Fruit fly (Drosophila melanogaster) whole organism, embryonic: ENCODE measurements around the gene CG10300.

Experiments used
- BEAF-32 ChIP-seq: fragments of 200-800 bp; sonication (Bioruptor generic); optimal IDR thresholded peaks from 3 replicates; lab custom pipeline; 2017; ENCODE audit warnings: missing biosample characterization, missing genetic modification characterization, mild to moderate bottlenecking, moderate library complexity, missing genetic modification reagents
- Bdp1 ChIP-seq: fragments of 200-800 bp; sonication (Bioruptor generic); optimal IDR thresholded peaks from 3 replicates; lab custom pipeline; 2016; ENCODE audit warnings: missing biosample characterization, missing genetic modification characterization
- Blimp-1 ChIP-seq: fragments of 200-800 bp; sonication (Bioruptor generic); optimal IDR thresholded peaks from 3 replicates; lab custom pipeline; 2018; ENCODE audit warnings: missing biosample characterization, missing genetic modification characterization, mild to moderate bottlenecking, moderate library complexity, missing genetic modification reagents
- CG10366 ChIP-seq: fragments of 200-800 bp; sonication (Bioruptor generic); IDR thresholded peaks from 2 replicates; pipeline ENCODE4 v1.3.6; 2022; ENCODE audit warnings: missing biosample characterization, missing genetic modification characterization
- CG10654 ChIP-seq: fragments of 200-800 bp; sonication (Bioruptor generic); optimal IDR thresholded peaks from 2 replicates; lab custom pipeline; 2016; ENCODE audit warnings: missing biosample characterization, missing genetic modification characterization
- CG11456 ChIP-seq: fragments of 200-800 bp; sonication (Bioruptor generic); IDR thresholded peaks from 3 replicates; pipeline ENCODE4 v1.3.6; 2022; ENCODE audit warnings: missing biosample characterization, missing genetic modification characterization
- CG11723 ChIP-seq: fragments of 200-800 bp; sonication (Bioruptor generic); optimal IDR thresholded peaks from 2 replicates; lab custom pipeline; 2017; ENCODE audit warnings: missing biosample characterization, mild to moderate bottlenecking, missing genetic modification characterization
- CG12744 ChIP-seq: fragments of 200-800 bp; sonication (Bioruptor generic); optimal IDR thresholded peaks from 2 replicates; lab custom pipeline; 2016; ENCODE audit warnings: missing biosample characterization, missing genetic modification characterization
- CG12769 ChIP-seq: fragments of 200-800 bp; sonication (Bioruptor generic); optimal IDR thresholded peaks from 2 replicates; lab custom pipeline; 2019; ENCODE audit warnings: missing biosample characterization, mild to moderate bottlenecking, missing genetic modification characterization, moderate library complexity
- CG14441 ChIP-seq: fragments of 200-800 bp; sonication (Bioruptor generic); IDR thresholded peaks from 2 replicates; pipeline ENCODE4 v1.3.6; 2022; ENCODE audit warnings: missing biosample characterization, missing genetic modification characterization
- CG14667 ChIP-seq: fragments of 200-800 bp; sonication (Bioruptor generic); IDR thresholded peaks from 2 replicates; pipeline ENCODE4 v1.3.6; 2022; ENCODE audit warnings: missing biosample characterization, missing genetic modification characterization
- CG15514 ChIP-seq: fragments of 200-800 bp; sonication (Bioruptor generic); optimal IDR thresholded peaks from 3 replicates; lab custom pipeline; 2017; ENCODE audit warnings: missing biosample characterization, missing genetic modification characterization, mild to moderate bottlenecking, moderate library complexity, missing genetic modification reagents
- CG1602 ChIP-seq: fragments of 200-800 bp; sonication (Bioruptor generic); optimal IDR thresholded peaks from 3 replicates; lab custom pipeline; 2016; ENCODE audit warnings: missing biosample characterization, missing genetic modification characterization
- CG31441 ChIP-seq: fragments of 200-800 bp; sonication (Bioruptor generic); IDR thresholded peaks from 2 replicates; pipeline ENCODE4 v1.3.6; 2022; ENCODE audit warnings: missing biosample characterization, missing genetic modification characterization
- CG32532 ChIP-seq: fragments of 200-800 bp; sonication (Bioruptor generic); IDR thresholded peaks from 2 replicates; pipeline ENCODE4 v1.3.6; 2022; ENCODE audit warnings: missing biosample characterization, missing genetic modification characterization
- CG42726 ChIP-seq: fragments of 200-800 bp; sonication (Bioruptor generic); IDR thresholded peaks from 2 replicates; pipeline ENCODE4 v1.3.6; 2022; ENCODE audit warnings: missing biosample characterization, missing genetic modification characterization; ENCODE audit not compliant: partially characterized antibody
- CG4617 ChIP-seq: fragments of 200-800 bp; sonication (Bioruptor generic); optimal IDR thresholded peaks from 3 replicates; lab custom pipeline; 2016; ENCODE audit warnings: missing biosample characterization, missing genetic modification characterization, borderline replicate concordance
- CG5180 ChIP-seq: fragments of 200-800 bp; sonication (Bioruptor generic); optimal IDR thresholded peaks from 3 replicates; lab custom pipeline; 2017; ENCODE audit warnings: missing biosample characterization, missing genetic modification characterization, mild to moderate bottlenecking, moderate library complexity, missing genetic modification reagents
- CG5953 ChIP-seq: fragments of 200-800 bp; sonication (Bioruptor generic); IDR thresholded peaks from 2 replicates; pipeline ENCODE4 v1.3.6; 2022; ENCODE audit warnings: missing biosample characterization, missing genetic modification characterization
- CG6272 ChIP-seq: fragments of 200-800 bp; sonication (Bioruptor generic); IDR thresholded peaks from 2 replicates; pipeline ENCODE4 v1.3.6; 2022; ENCODE audit warnings: missing biosample characterization, missing genetic modification characterization
- CG6813 ChIP-seq: fragments of 200-800 bp; sonication (Bioruptor generic); optimal IDR thresholded peaks from 2 replicates; lab custom pipeline; 2017; ENCODE audit warnings: missing biosample characterization, missing genetic modification characterization, mild to moderate bottlenecking, moderate library complexity, missing genetic modification reagents
- CG7987 ChIP-seq: fragments of 200-800 bp; sonication (Bioruptor generic); optimal IDR thresholded peaks from 2 replicates; lab custom pipeline; 2018; ENCODE audit warnings: missing biosample characterization, mild to moderate bottlenecking, missing genetic modification characterization, moderate library complexity
- CG8359 ChIP-seq: fragments of 200-800 bp; sonication (Bioruptor generic); optimal IDR thresholded peaks from 2 replicates; lab custom pipeline; 2017; ENCODE audit warnings: missing biosample characterization, mild to moderate bottlenecking, missing genetic modification characterization, borderline replicate concordance
- CG9876 ChIP-seq: fragments of 200-800 bp; sonication (Bioruptor generic); optimal IDR thresholded peaks from 2 replicates; lab custom pipeline; 2016; ENCODE audit warnings: missing biosample characterization, missing genetic modification characterization
- CHES-1-like ChIP-seq: fragments of 200-800 bp; sonication (Bioruptor generic); optimal IDR thresholded peaks from 2 replicates; lab custom pipeline; 2016; ENCODE audit warnings: missing biosample characterization, missing genetic modification characterization
- Chrac-16 ChIP-seq: fragments of 200-800 bp; sonication (Bioruptor generic); optimal IDR thresholded peaks from 3 replicates; lab custom pipeline; 2016; ENCODE audit warnings: missing biosample characterization, missing genetic modification characterization
- Dbx ChIP-seq: fragments of 200-800 bp; sonication (Bioruptor generic); IDR thresholded peaks from 3 replicates; pipeline ENCODE4 v1.3.6; 2022; ENCODE audit warnings: missing biosample characterization, missing genetic modification characterization
- Fer2 ChIP-seq: fragments of 200-800 bp; sonication (Bioruptor generic); optimal IDR thresholded peaks from 2 replicates; lab custom pipeline; 2018; ENCODE audit warnings: missing biosample characterization, mild to moderate bottlenecking, missing genetic modification characterization, moderate library complexity
- HmgD ChIP-seq: fragments of 200-800 bp; sonication (Bioruptor generic); optimal IDR thresholded peaks from 3 replicates; lab custom pipeline; 2016; ENCODE audit warnings: missing biosample characterization, missing genetic modification characterization
- NC2β ChIP-seq: fragments of 200-800 bp; sonication (Bioruptor generic); optimal IDR thresholded peaks from 2 replicates; lab custom pipeline; 2016; ENCODE audit warnings: missing biosample characterization, missing genetic modification characterization
- Sin3A ChIP-seq: fragments of >200 bp; optimal IDR thresholded peaks from 2 replicates; lab custom pipeline; 2018
- Sox102F ChIP-seq: fragments of 200-800 bp; sonication (Bioruptor generic); optimal IDR thresholded peaks from 2 replicates; lab custom pipeline; 2018; ENCODE audit warnings: missing biosample characterization, mild to moderate bottlenecking, missing genetic modification characterization, moderate library complexity
- Trl ChIP-seq, 3 experiments: fragments of >200 bp in 2 of 3; fragments of 200-800 bp in 1 of 3; sonication (Bioruptor generic) in 1 of 3; optimal IDR thresholded peaks; 2 replicates in 1 of 3; 3 replicates in 2 of 3; lab custom pipeline; 2016 to 2017; ENCODE audit warnings: missing biosample characterization in 1 of 3, missing genetic modification characterization in 1 of 3
- al ChIP-seq: fragments of 200-800 bp; sonication (Bioruptor generic); IDR thresholded peaks from 2 replicates; pipeline ENCODE4 v1.3.6; 2022; ENCODE audit warnings: missing biosample characterization, missing genetic modification characterization
- ato ChIP-seq: fragments of 200-800 bp; sonication (Bioruptor generic); IDR thresholded peaks from 2 replicates; pipeline ENCODE4 v1.3.6; 2022; ENCODE audit warnings: missing biosample characterization, missing genetic modification characterization; ENCODE audit not compliant: partially characterized antibody
- dimm ChIP-seq: fragments of 200-800 bp; sonication (Bioruptor generic); IDR thresholded peaks from 2 replicates; pipeline ENCODE4 v1.3.6; 2022; ENCODE audit warnings: missing biosample characterization, missing genetic modification characterization
- ems ChIP-seq: fragments of 200-800 bp; sonication (Bioruptor generic); optimal IDR thresholded peaks from 3 replicates; lab custom pipeline; 2016; ENCODE audit warnings: missing biosample characterization, missing genetic modification characterization
- grn ChIP-seq: fragments of 200-800 bp; sonication (Bioruptor generic); optimal IDR thresholded peaks from 3 replicates; lab custom pipeline; 2017; ENCODE audit warnings: missing biosample characterization, missing genetic modification characterization
- ken ChIP-seq: fragments of 200-800 bp; sonication (Bioruptor generic); IDR thresholded peaks from 3 replicates; pipeline ENCODE4 v1.3.6; 2022; ENCODE audit warnings: missing biosample characterization, missing genetic modification characterization
- lilli ChIP-seq: fragments of 200-800 bp; sonication (Bioruptor generic); optimal IDR thresholded peaks from 3 replicates; lab custom pipeline; 2016; ENCODE audit warnings: missing biosample characterization, missing genetic modification characterization
- mam ChIP-seq: fragments of 200-800 bp; sonication (Bioruptor generic); optimal IDR thresholded peaks from 3 replicates; lab custom pipeline; 2016; ENCODE audit warnings: missing biosample characterization, missing genetic modification characterization
- oc ChIP-seq: fragments of 200-800 bp; sonication (Bioruptor generic); optimal IDR thresholded peaks from 2 replicates; lab custom pipeline; 2018; ENCODE audit warnings: missing biosample characterization, mild to moderate bottlenecking, missing genetic modification characterization, moderate library complexity
- pb ChIP-seq: fragments of 200-800 bp; sonication (Bioruptor generic); optimal IDR thresholded peaks from 3 replicates; lab custom pipeline; 2016; ENCODE audit warnings: missing biosample characterization, missing genetic modification characterization
- pnt ChIP-seq: fragments of 200-800 bp; sonication (Bioruptor generic); optimal IDR thresholded peaks from 3 replicates; lab custom pipeline; 2016; ENCODE audit warnings: missing biosample characterization, missing genetic modification characterization
- rib ChIP-seq: fragments of 200-800 bp; sonication (Bioruptor generic); IDR thresholded peaks from 2 replicates; pipeline ENCODE4 v1.3.6; 2022; ENCODE audit warnings: missing biosample characterization, missing genetic modification characterization
- shn ChIP-seq: fragments of 200-800 bp; sonication (Bioruptor generic); optimal IDR thresholded peaks from 3 replicates; lab custom pipeline; 2016; ENCODE audit warnings: missing biosample characterization, missing genetic modification characterization
- so ChIP-seq: fragments of 200-800 bp; sonication (Bioruptor generic); IDR thresholded peaks from 3 replicates; pipeline ENCODE4 v1.3.6; 2022; ENCODE audit warnings: missing biosample characterization, missing genetic modification characterization
- tx ChIP-seq: fragments of 200-800 bp; sonication (Bioruptor generic); optimal IDR thresholded peaks from 2 replicates; lab custom pipeline; 2016; ENCODE audit warnings: missing biosample characterization, missing genetic modification characterization
- wor ChIP-seq: fragments of 200-800 bp; sonication (Bioruptor generic); IDR thresholded peaks from 2 replicates; pipeline ENCODE4 v1.3.6; 2022; ENCODE audit warnings: missing biosample characterization, missing genetic modification characterization
- yki ChIP-seq: fragments of >200 bp; optimal IDR thresholded peaks from 3 replicates; lab custom pipeline; 2018

Gene CG10300

DNA sequence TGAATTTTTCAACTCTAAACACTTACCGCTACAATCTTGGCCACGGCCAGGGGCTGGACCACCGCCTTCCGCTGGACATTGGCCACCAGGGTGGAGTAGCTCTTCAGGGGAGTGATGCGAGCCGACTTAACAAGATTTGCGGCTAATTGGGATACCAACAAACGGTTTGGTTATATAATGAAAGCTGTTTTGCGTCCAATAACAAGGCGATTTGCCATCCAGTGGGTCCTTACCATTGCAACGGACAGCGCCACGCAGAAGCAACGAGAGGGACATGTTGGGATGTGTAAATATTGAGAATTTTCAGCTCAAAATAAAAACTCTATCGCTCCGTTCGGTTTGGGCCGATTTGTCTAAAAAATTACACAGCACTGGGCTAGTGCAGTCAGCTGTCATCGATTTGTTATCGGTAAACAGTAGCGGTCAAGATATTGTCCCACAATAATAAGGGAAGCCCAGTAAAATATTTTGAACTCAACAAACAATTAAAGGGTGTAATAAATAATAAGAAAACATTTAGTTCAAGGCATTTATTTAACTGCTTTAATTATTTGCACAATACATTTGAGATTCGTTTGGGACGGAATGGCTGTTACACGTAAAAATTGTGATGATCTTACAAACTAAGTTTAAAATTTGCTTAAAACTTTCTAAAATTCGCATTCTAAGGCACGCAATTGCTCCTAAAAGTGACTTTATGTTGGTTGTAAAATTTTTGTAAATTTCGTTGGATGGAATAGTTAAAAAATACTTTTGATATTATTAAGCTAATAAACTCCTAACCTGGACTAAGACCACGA is 49.1 kb downstream of the CG10300 start, which contains the start of gene SdhD (continued):
- no peak for TF ChIP-seq CG42726
- TF ChIP-seq Blimp-1 (GFP tag; lab: Kevin White, UChicago) = no peak
- no peak for TF ChIP-seq CG14667 (GFP tag; lab: Robert Waterston, UW)
- TF ChIP-seq CG7987 (GFP tag; lab: Kevin White, UChicago) = peak; percentile 40
- TF ChIP-seq HmgD = no peak
- no peak for TF ChIP-seq CG6272
- TF ChIP-seq oc (tag; lab: Kevin White, UChicago) = no peak
- no peak for TF ChIP-seq CG10654 (GFP tag; lab: Kevin White, UChicago)
- TF ChIP-seq shn (GFP tag; lab: Kevin White, UChicago) = peak; percentile 0
- peak; percentile 71; the same call in 1 of the 2 replicates for TF ChIP-seq ato (GFP tag; lab: Robert Waterston, UW)
- peak; percentile 47 for TF ChIP-seq mam (GFP tag; lab: Kevin White, UChicago)
- TF ChIP-seq CG12769 = no peak
- TF ChIP-seq NC2β (GFP tag; lab: Kevin White, UChicago) = peak; percentile 29
- TF ChIP-seq Dbx (GFP tag; lab: Robert Waterston, UW) = peak; percentile 25; the same call in 1 of the 3 replicates
- no peak for TF ChIP-seq wor (GFP tag; lab: Robert Waterston, UW)
- no peak for TF ChIP-seq grn (GFP tag; lab: Kevin White, UChicago)
- no peak for TF ChIP-seq CHES-1-like (GFP tag; lab: Kevin White, UChicago)
- no peak for TF ChIP-seq Sox102F (GFP tag; lab: Kevin White, UChicago)
- TF ChIP-seq CG1602 (GFP tag; lab: Kevin White, UChicago) = no peak
- TF ChIP-seq CG15514 (GFP tag; lab: Kevin White, UChicago) = peak; percentile 56
- TF ChIP-seq pnt (GFP tag; lab: Kevin White, UChicago) = no peak
- peak; percentile 3 for TF ChIP-seq Sin3A (lab: Kevin White, UChicago)
- TF ChIP-seq ken (GFP tag; lab: Robert Waterston, UW) = no peak
- TF ChIP-seq Trl (optimal IDR thresholded peaks at IDR 0.05; lab: Kevin White, UChicago) = no peak
- no peak for TF ChIP-seq Trl (GFP tag; optimal IDR thresholded peaks at IDR 0.05; lab: Kevin White, UChicago)
- TF ChIP-seq CG11456 (GFP tag; lab: Robert Waterston, UW) = no peak
- no peak for TF ChIP-seq rib (GFP tag; lab: Robert Waterston, UW)
- TF ChIP-seq CG32532 (GFP tag; lab: Robert Waterston, UW) = peak; percentile 21; the same call in 1 of the 2 replicates
- TF ChIP-seq lilli (GFP tag; lab: Kevin White, UChicago) = peak; percentile 58
- no peak for TF ChIP-seq pb
- no peak for TF ChIP-seq so (GFP tag; lab: Robert Waterston, UW)
- no peak for TF ChIP-seq Chrac-16
- TF ChIP-seq CG8359 (GFP tag; lab: Kevin White, UChicago) = no peak
- TF ChIP-seq CG12744 (GFP tag; lab: Kevin White, UChicago) = no peak
- no peak for TF ChIP-seq CG5953 (GFP tag; lab: Robert Waterston, UW)
- TF ChIP-seq al (GFP tag; lab: Robert Waterston, UW) = no peak
- TF ChIP-seq BEAF-32 = peak; percentile 48
- no peak for TF ChIP-seq CG31441 (GFP tag; lab: Robert Waterston, UW)
- TF ChIP-seq dimm = no peak
- no peak for TF ChIP-seq Bdp1 (GFP tag; lab: Kevin White, UChicago)
- no peak for TF ChIP-seq CG11723 (GFP tag; lab: Kevin White, UChicago)
- no peak for TF ChIP-seq CG10366
- peak; percentile 40 for TF ChIP-seq ems (GFP tag; lab: Kevin White, UChicago)
- TF ChIP-seq yki (lab: Kevin White, UChicago) = no peak
- no peak for TF ChIP-seq Fer2
- TF ChIP-seq CG6813 (GFP tag; lab: Kevin White, UChicago) = no peak
- no peak for TF ChIP-seq CG14441 (GFP tag; lab: Robert Waterston, UW)
- TF ChIP-seq CG4617 (GFP tag; lab: Kevin White, UChicago) = peak; percentile 77
- no peak for TF ChIP-seq CG5180 (GFP tag; lab: Kevin White, UChicago)
- TF ChIP-seq CG9876 = no peak
- no peak for TF ChIP-seq tx
